Worm (Caenorhabditis elegans): ENCODE results near the gene orc-1.
A peak's percentile ranks its signal among the peaks of the same experiment; 100 is the strongest.

The orc-1 gene

DNA sequence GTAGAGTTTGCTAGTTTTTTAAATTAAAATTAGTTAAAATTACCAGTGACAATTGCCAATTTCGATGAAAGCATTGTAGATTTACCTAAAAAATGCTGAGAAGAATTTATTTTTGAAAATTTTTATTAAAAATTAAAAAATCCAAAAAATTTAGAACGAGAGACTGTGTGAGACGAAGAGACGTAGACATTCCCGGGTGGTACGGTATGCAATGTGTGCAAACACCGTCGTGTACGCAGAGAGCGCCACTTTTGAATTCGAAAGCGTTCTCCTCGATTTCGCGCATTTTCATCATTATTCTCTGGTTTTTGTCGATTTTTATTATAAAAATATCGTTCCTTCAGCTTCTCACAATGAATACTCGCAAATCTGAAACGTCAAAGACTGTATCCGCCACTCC, at the start of gene orc-1, which contains the start of gene dhs-11:
orc-1 (plus strand) TSS at position 349 of the 400 bp plus-strand sequence.
dhs-11 (minus strand) TSS at position 85 of the 400 bp plus-strand sequence.
- no peak for TF ChIP-seq ztf-11 (tag; optimal IDR thresholded peaks at IDR 0.05)
- TF ChIP-seq gmeb-1 (tag; optimal IDR thresholded peaks at IDR 0.05) = peak; percentile 87
- TF ChIP-seq crh-2 (tag; optimal IDR thresholded peaks at IDR 0.05) = peak; percentile 25
- TF ChIP-seq ztf-1 (GFP tag; conservative IDR thresholded peaks at IDR 0.05) = no peak
- peak; percentile 82 for TF ChIP-seq unc-55 (GFP tag; optimal IDR thresholded peaks at IDR 0.05)
- TF ChIP-seq nhr-21 (tag; optimal IDR thresholded peaks at IDR 0.05) = peak; percentile 10
- peak; percentile 13 for TF ChIP-seq fos-1 (tag; optimal IDR thresholded peaks at IDR 0.05)
- TF ChIP-seq R02D3.7 (tag; optimal IDR thresholded peaks at IDR 0.05) = no peak
- no peak for TF ChIP-seq blmp-1 (tag; optimal IDR thresholded peaks at IDR 0.05; ENCODE audit: insufficient read depth)
- peak; percentile 91 to 99 for TF ChIP-seq lsy-2 (tag; optimal IDR thresholded peaks at IDR 0.05)
- TF ChIP-seq lin-11 (tag; optimal IDR thresholded peaks at IDR 0.05) = peak; percentile 52
- TF ChIP-seq mbf-1 (tag; optimal IDR thresholded peaks at IDR 0.05) = no peak
- peak; percentile 51 for TF ChIP-seq nhr-129 (tag; optimal IDR thresholded peaks at IDR 0.05)
- TF ChIP-seq nhr-25 (tag; optimal IDR thresholded peaks at IDR 0.05) = peak; percentile 50
- no peak for TF ChIP-seq mdl-1 (tag; optimal IDR thresholded peaks at IDR 0.05)
- TF ChIP-seq zag-1 (tag; optimal IDR thresholded peaks at IDR 0.05) = no peak
- TF ChIP-seq nhr-11 (tag; optimal IDR thresholded peaks at IDR 0.05) = no peak
- TF ChIP-seq sma-3 (GFP tag; optimal IDR thresholded peaks at IDR 0.05) = peak; percentile 15
- TF ChIP-seq nhr-6 (tag; optimal IDR thresholded peaks at IDR 0.05) = no peak
- TF ChIP-seq ceh-16 (tag; optimal IDR thresholded peaks at IDR 0.05) = no peak
- TF ChIP-seq C34F6.9 (tag; optimal IDR thresholded peaks at IDR 0.05) = peak; percentile 77
- peak; percentile 37 for TF ChIP-seq lin-13 (GFP tag; optimal IDR thresholded peaks at IDR 0.05)

DNA sequence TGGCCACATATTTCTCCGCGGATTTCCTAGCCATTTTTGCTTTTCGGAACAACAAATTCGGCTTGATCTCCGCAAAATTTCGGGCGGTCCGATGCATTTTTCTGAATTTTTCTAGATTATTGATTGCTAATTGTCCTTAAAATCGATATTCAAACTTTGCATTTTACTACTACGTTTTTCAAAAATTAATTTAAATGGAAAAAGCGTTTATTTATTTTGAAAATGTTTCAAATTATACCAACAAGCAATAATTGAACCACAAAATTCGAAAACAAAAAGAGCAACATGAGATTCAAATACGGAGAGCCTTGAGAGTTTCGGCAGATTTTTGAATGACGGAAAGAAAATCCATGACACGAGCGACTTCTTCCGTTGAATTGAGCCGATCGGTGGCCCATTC, 47.9 kb upstream of the orc-1 start, which contains the start of gene Y45F3A.9:
Y45F3A.9 (minus strand) TSS at position 101 of the 400 bp plus-strand sequence.
- no peak for TF ChIP-seq nhr-12 (tag; optimal IDR thresholded peaks at IDR 0.05)
- no peak for TF ChIP-seq ceh-82 (tag; optimal IDR thresholded peaks at IDR 0.05)
- TF ChIP-seq R02D3.7 (tag; optimal IDR thresholded peaks at IDR 0.05) = no peak
- TF ChIP-seq nhr-21 (tag; optimal IDR thresholded peaks at IDR 0.05) = no peak
- TF ChIP-seq aly-2 (tag; optimal IDR thresholded peaks at IDR 0.05) = no peak
- no peak for TF ChIP-seq unc-39 (tag; optimal IDR thresholded peaks at IDR 0.05)
- TF ChIP-seq dmd-4 (tag; optimal IDR thresholded peaks at IDR 0.05) = no peak
- no peak for TF ChIP-seq blmp-1 (tag; optimal IDR thresholded peaks at IDR 0.05; ENCODE audit: insufficient read depth)
- TF ChIP-seq nhr-6 (tag; optimal IDR thresholded peaks at IDR 0.05) = no peak
- TF ChIP-seq sem-4 (tag; optimal IDR thresholded peaks at IDR 0.05) = no peak
- TF ChIP-seq F13H6.1 (tag; optimal IDR thresholded peaks at IDR 0.05) = no peak
- no peak for TF ChIP-seq ztf-11 (tag; optimal IDR thresholded peaks at IDR 0.05)
- no peak for TF ChIP-seq lin-13 (GFP tag; optimal IDR thresholded peaks at IDR 0.05)
- no peak for TF ChIP-seq sma-3 (GFP tag; optimal IDR thresholded peaks at IDR 0.05)
- TF ChIP-seq zag-1 (tag; optimal IDR thresholded peaks at IDR 0.05) = no peak
- TF ChIP-seq sma-9 (GFP tag; optimal IDR thresholded peaks at IDR 0.05) = no peak
- no peak for TF ChIP-seq sma-9 (tag; optimal IDR thresholded peaks at IDR 0.05)
- no peak for TF ChIP-seq alr-1 (tag; optimal IDR thresholded peaks at IDR 0.05)
- no peak for TF ChIP-seq nhr-25 (tag; optimal IDR thresholded peaks at IDR 0.05)

DNA sequence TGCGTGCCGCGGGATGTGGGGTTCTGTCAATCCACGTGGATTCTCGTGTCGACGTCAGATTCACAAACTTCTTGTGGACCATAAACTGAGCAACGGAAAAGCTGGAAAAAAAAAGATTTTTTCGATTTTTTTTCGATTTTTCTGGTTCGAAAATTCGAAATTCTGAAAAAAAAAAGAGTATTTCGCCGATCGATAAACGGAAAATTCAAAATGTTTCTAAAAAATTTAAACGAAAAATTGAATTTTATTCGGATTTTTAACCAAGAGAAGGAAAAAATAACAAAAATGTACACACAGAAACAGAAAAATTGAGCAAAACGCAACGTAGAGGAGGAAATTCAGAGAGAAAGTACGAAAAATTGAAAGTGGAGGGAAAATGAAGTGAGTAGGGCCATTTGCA, 46.5 kb upstream of the orc-1 start, which contains the start of gene Y39A1A.3:
Y39A1A.3 (minus strand) TSS at position 101 of the 400 bp plus-strand sequence.
- TF ChIP-seq lin-39 (tag; optimal IDR thresholded peaks at IDR 0.05) (no peak), R02D3.7 (tag; optimal IDR thresholded peaks at IDR 0.05) (no peak), crh-2 (tag; optimal IDR thresholded peaks at IDR 0.05) (no peak), lin-13 (GFP tag; optimal IDR thresholded peaks at IDR 0.05) (no peak), Y55F3AM.14 (GFP tag; optimal IDR thresholded peaks at IDR 0.05) (no peak), ama-1 (optimal IDR thresholded peaks at IDR 0.05) (no peak)

ce11 chrIII:10599699-10600098, 43.2 kb upstream of the orc-1 start:
- peak; percentile 8 for TF ChIP-seq mab-5 (tag; optimal IDR thresholded peaks at IDR 0.05)
- no peak for TF ChIP-seq lin-39 (tag; optimal IDR thresholded peaks at IDR 0.05)
- TF ChIP-seq mbf-1 (tag; optimal IDR thresholded peaks at IDR 0.05) = no peak
- no peak for TF ChIP-seq nhr-10 (tag; optimal IDR thresholded peaks at IDR 0.05)
- peak; percentile 88 for TF ChIP-seq C34F6.9 (tag; optimal IDR thresholded peaks at IDR 0.05)
- peak; percentile 30 for TF ChIP-seq nhr-6 (tag; optimal IDR thresholded peaks at IDR 0.05)
- TF ChIP-seq nhr-25 (tag; optimal IDR thresholded peaks at IDR 0.05) = peak; percentile 75
- peak; percentile 67 for TF ChIP-seq unc-55 (GFP tag; optimal IDR thresholded peaks at IDR 0.05)
- TF ChIP-seq ama-1 (optimal IDR thresholded peaks at IDR 0.05) = peak; percentile 17
- TF ChIP-seq nhr-237 (tag; optimal IDR thresholded peaks at IDR 0.05) = no peak
- TF ChIP-seq fos-1 (tag; optimal IDR thresholded peaks at IDR 0.05) = peak; percentile 98
- peak; percentile 78 for TF ChIP-seq crh-2 (tag; optimal IDR thresholded peaks at IDR 0.05)
- TF ChIP-seq lin-13 (GFP tag; optimal IDR thresholded peaks at IDR 0.05) = peak; percentile 46
- peak; percentile 1 for TF ChIP-seq blmp-1 (tag; optimal IDR thresholded peaks at IDR 0.05; ENCODE audit: insufficient read depth)
- no peak for TF ChIP-seq ztf-4 (tag; optimal IDR thresholded peaks at IDR 0.05)
- TF ChIP-seq Y55F3AM.14 (GFP tag; optimal IDR thresholded peaks at IDR 0.05) = no peak
- TF ChIP-seq lsy-2 (tag; optimal IDR thresholded peaks at IDR 0.05) = peak; percentile 49 to 85
- peak; percentile 69 for TF ChIP-seq F13H6.1 (tag; optimal IDR thresholded peaks at IDR 0.05)
- TF ChIP-seq ceh-16 (tag; optimal IDR thresholded peaks at IDR 0.05) = peak; percentile 27
- TF ChIP-seq dmd-4 (tag; optimal IDR thresholded peaks at IDR 0.05) = no peak
- peak; percentile 74 for TF ChIP-seq gmeb-1 (tag; optimal IDR thresholded peaks at IDR 0.05)
- no peak for TF ChIP-seq ztf-11 (tag; optimal IDR thresholded peaks at IDR 0.05)
- peak; percentile 49 for TF ChIP-seq egl-27 (tag; optimal IDR thresholded peaks at IDR 0.05)
- TF ChIP-seq sma-3 (GFP tag; optimal IDR thresholded peaks at IDR 0.05) = peak; percentile 31
- TF ChIP-seq R02D3.7 (tag; optimal IDR thresholded peaks at IDR 0.05) = no peak
- TF ChIP-seq nhr-21 (tag; optimal IDR thresholded peaks at IDR 0.05) = peak; percentile 10
- TF ChIP-seq snpc-4 (tag; optimal IDR thresholded peaks at IDR 0.05) = peak; percentile 23
- peak; percentile 50 for TF ChIP-seq lin-11 (tag; optimal IDR thresholded peaks at IDR 0.05)
- peak; percentile 79 for TF ChIP-seq nhr-129 (tag; optimal IDR thresholded peaks at IDR 0.05)
